Worm (Caenorhabditis elegans) whole organism, young adult: Measurements from ENCODE around the gene sng-1.
A peak's percentile ranks its signal among the peaks of the same experiment; 100 is the strongest.

Experiments used
- B0035.1 ChIP-seq: sonication (generic microtip); optimal IDR thresholded peaks from 2 replicates; lab custom pipeline; 2016; ENCODE audit warnings: missing genetic modification characterization, mild to moderate bottlenecking, missing compliant biosample characterization, missing genotype, missing genetic modification reagents
- F23B12.7 ChIP-seq: sonication (generic microtip); optimal IDR thresholded peaks from 2 replicates; lab custom pipeline; 2017; ENCODE audit warnings: missing genetic modification characterization, mild to moderate bottlenecking, missing compliant biosample characterization, antibody characterized with exemption, moderate library complexity; ENCODE audit not compliant: insufficient read depth
- F33H1.4 ChIP-seq: fragments of 200-800 bp; sonication (Bioruptor generic); IDR thresholded peaks from 2 replicates; pipeline ENCODE4 v1.3.6; 2022; ENCODE audit warnings: missing genetic modification reagents, missing genetic modification characterization, missing compliant biosample characterization
- F37B4.10 ChIP-seq: fragments of 200-800 bp; sonication (Bioruptor generic); IDR thresholded peaks from 2 replicates; pipeline ENCODE4 v1.3.6; 2022; ENCODE audit warnings: missing genetic modification characterization, missing compliant biosample characterization
- F49E8.2 ChIP-seq: sonication (generic microtip); optimal IDR thresholded peaks from 3 replicates; lab custom pipeline; 2017; ENCODE audit warnings: missing genetic modification characterization, mild to moderate bottlenecking, missing compliant biosample characterization, antibody characterized with exemption, moderate library complexity; ENCODE audit not compliant: insufficient read depth
- F52B5.7 ChIP-seq: sonication (generic microtip); optimal IDR thresholded peaks from 2 replicates; lab custom pipeline; 2016; ENCODE audit warnings: mild to moderate bottlenecking, missing genetic modification characterization, missing compliant biosample characterization
- K12H6.12 ChIP-seq: fragments of 200-800 bp; sonication (Bioruptor generic); optimal IDR thresholded peaks from 2 replicates; lab custom pipeline; 2018; ENCODE audit warnings: mild to moderate bottlenecking, missing genetic modification characterization, missing compliant biosample characterization
- T26A5.8 ChIP-seq: sonication (generic microtip); optimal IDR thresholded peaks from 2 replicates; lab custom pipeline; 2016; ENCODE audit warnings: missing genetic modification characterization, missing compliant biosample characterization
- aptf-3 ChIP-seq: fragments of 200-800 bp; sonication (Bioruptor generic); IDR thresholded peaks from 2 replicates; pipeline ENCODE4 v1.3.6; 2022; ENCODE audit warnings: missing genetic modification characterization, missing compliant biosample characterization
- atf-7 ChIP-seq: sonication (generic microtip); optimal IDR thresholded peaks from 2 replicates; lab custom pipeline; 2017; ENCODE audit warnings: mild to moderate bottlenecking, missing genetic modification characterization, missing compliant biosample characterization
- cebp-1 ChIP-seq, 2 experiments: fragments of 200-800 bp in 1 of 2; sonication (Bioruptor generic) in 1 of 2; sonication (generic microtip) in 1 of 2; IDR thresholded peaks in 1 of 2; optimal IDR thresholded peaks in 1 of 2; 2 replicates each; pipeline versions ENCODE4 v1.3.6 to Lab custom; 2017 to 2022; ENCODE audit warnings: missing compliant biosample characterization in 2 of 2, missing genetic modification characterization in 2 of 2, mild to moderate bottlenecking in 1 of 2, missing genetic modification reagents in 1 of 2, moderate library complexity in 1 of 2
- cebp-2 ChIP-seq: fragments of 200-800 bp; sonication (Bioruptor generic); IDR thresholded peaks from 2 replicates; pipeline ENCODE4 v1.3.6; 2022; ENCODE audit warnings: missing genetic modification characterization, missing compliant biosample characterization
- dox-1 ChIP-seq: fragments of 200-800 bp; sonication (Bioruptor generic); IDR thresholded peaks from 2 replicates; pipeline ENCODE4 v1.3.6; 2022; ENCODE audit warnings: missing genetic modification reagents, missing genetic modification characterization, missing compliant biosample characterization
- egl-18 ChIP-seq: fragments of 200-800 bp; sonication (Bioruptor generic); IDR thresholded peaks from 2 replicates; pipeline ENCODE4 v1.3.6; 2022; ENCODE audit warnings: missing genetic modification reagents, missing genetic modification characterization, missing compliant biosample characterization
- egrh-3 ChIP-seq: fragments of 200-800 bp; sonication (Bioruptor generic); IDR thresholded peaks from 2 replicates; pipeline ENCODE4 v1.3.6; 2022; ENCODE audit warnings: missing genetic modification reagents, missing genetic modification characterization, missing compliant biosample characterization
- ets-4 ChIP-seq: fragments of 200-800 bp; sonication (Bioruptor generic); optimal IDR thresholded peaks from 2 replicates; lab custom pipeline; 2018; ENCODE audit warnings: mild to moderate bottlenecking, missing genetic modification characterization, missing compliant biosample characterization
- him-1 ChIP-seq: sonication (generic microtip); optimal IDR thresholded peaks from 2 replicates; lab custom pipeline; 2016; ENCODE audit warnings: missing genotype, missing genetic modification reagents, missing genetic modification characterization, missing compliant biosample characterization
- hmg-1.2 ChIP-seq: fragments of 200-800 bp; sonication (Bioruptor generic); IDR thresholded peaks from 2 replicates; pipeline ENCODE4 v1.3.6; 2022; ENCODE audit warnings: missing genetic modification reagents, missing genetic modification characterization, missing compliant biosample characterization
- let-607 ChIP-seq, 2 experiments: fragments of 200-800 bp in 1 of 2; sonication (Bioruptor generic) in 1 of 2; sonication (generic microtip) in 1 of 2; optimal IDR thresholded peaks; 2 replicates each; lab custom pipeline; 2016 to 2018; ENCODE audit warnings: mild to moderate bottlenecking in 2 of 2, missing compliant biosample characterization in 2 of 2, missing genetic modification characterization in 2 of 2, moderate library complexity in 2 of 2, missing genotype in 1 of 2
- lin-40 ChIP-seq: sonication (generic microtip); optimal IDR thresholded peaks from 2 replicates; lab custom pipeline; 2016; ENCODE audit warnings: missing genetic modification characterization, mild to moderate bottlenecking, missing compliant biosample characterization, missing genotype, missing genetic modification reagents
- lir-1 ChIP-seq: fragments of 200-800 bp; sonication (Bioruptor generic); conservative IDR thresholded peaks from 2 replicates; pipeline ENCODE4 v1.3.6; 2022; ENCODE audit warnings: missing genetic modification reagents, missing genetic modification characterization, missing compliant biosample characterization
- madf-10 ChIP-seq: sonication (generic microtip); optimal IDR thresholded peaks from 2 replicates; lab custom pipeline; 2016; ENCODE audit warnings: mild to moderate bottlenecking, missing genetic modification characterization, missing compliant biosample characterization
- mxl-1 ChIP-seq: sonication (generic microtip); optimal IDR thresholded peaks from 2 replicates; lab custom pipeline; 2016; ENCODE audit warnings: missing genetic modification characterization, missing compliant biosample characterization
- nfyb-1 ChIP-seq: fragments of 200-800 bp; sonication (Bioruptor generic); IDR thresholded peaks from 2 replicates; pipeline ENCODE4 v1.3.6; 2022; ENCODE audit warnings: missing genetic modification reagents, missing genetic modification characterization, missing compliant biosample characterization
- nhr-80 ChIP-seq: sonication (generic microtip); optimal IDR thresholded peaks from 2 replicates; lab custom pipeline; 2016; ENCODE audit warnings: missing genetic modification characterization, missing compliant biosample characterization
- nhr-90 ChIP-seq: sonication (generic microtip); optimal IDR thresholded peaks from 2 replicates; lab custom pipeline; 2016; ENCODE audit warnings: missing genotype, mild to moderate bottlenecking, missing genetic modification characterization, missing compliant biosample characterization
- pha-4 ChIP-seq: fragments of 150-350 bp; sonication (generic microtip); optimal IDR thresholded peaks from 2 replicates; lab custom pipeline; 2014; ENCODE audit warnings: missing biosample characterization, missing genetic modification reagents, missing genetic modification characterization
- sdz-38 ChIP-seq: sonication (generic microtip); optimal IDR thresholded peaks from 2 replicates; lab custom pipeline; 2016; ENCODE audit warnings: missing genotype, missing genetic modification characterization, missing compliant biosample characterization
- snpc-1.1 ChIP-seq: sonication (generic microtip); optimal IDR thresholded peaks from 2 replicates; lab custom pipeline; 2017; ENCODE audit warnings: missing genetic modification characterization, mild to moderate bottlenecking, missing compliant biosample characterization, antibody characterized with exemption, moderate library complexity, missing genotype, missing genetic modification reagents; ENCODE audit not compliant: insufficient read depth
- snpc-3.4 ChIP-seq: sonication (generic microtip); optimal IDR thresholded peaks from 2 replicates; lab custom pipeline; 2017; ENCODE audit warnings: missing genetic modification characterization, mild to moderate bottlenecking, missing compliant biosample characterization, antibody characterized with exemption, moderate library complexity, missing genotype, missing genetic modification reagents
- snpc-4 ChIP-seq, 5 experiments: fragments of 150-350 bp in 1 of 5; sonication (generic microtip) in 4 of 5; optimal IDR thresholded peaks; 2 replicates each; lab custom pipeline; 2014 to 2018; ENCODE audit warnings: missing genetic modification characterization in 5 of 5, missing biosample characterization in 3 of 5, antibody characterized with exemption in 2 of 5, mild to moderate bottlenecking in 2 of 5, missing compliant biosample characterization in 2 of 5, missing genotype in 2 of 5, moderate library complexity in 2 of 5, missing genetic modification reagents in 1 of 5
- tbx-9 ChIP-seq: sonication (generic microtip); optimal IDR thresholded peaks from 2 replicates; lab custom pipeline; 2016; ENCODE audit warnings: borderline replicate concordance, missing genetic modification characterization, inconsistent platforms, missing compliant biosample characterization
- unc-130 ChIP-seq: sonication (generic microtip); optimal IDR thresholded peaks from 2 replicates; lab custom pipeline; 2016; ENCODE audit warnings: missing genetic modification reagents, missing genetic modification characterization, missing compliant biosample characterization
- unc-62 ChIP-seq: fragments of 150-350 bp; optimal IDR thresholded peaks from 2 replicates; lab custom pipeline; 2014; ENCODE audit warnings: missing biosample characterization, missing genetic modification reagents, missing genetic modification characterization
- ztf-22 ChIP-seq: fragments of 200-800 bp; sonication (Bioruptor generic); optimal IDR thresholded peaks from 2 replicates; lab custom pipeline; 2018; ENCODE audit warnings: mild to moderate bottlenecking, missing genetic modification characterization, moderate library complexity, missing compliant biosample characterization
- ztf-26 ChIP-seq: sonication (generic microtip); optimal IDR thresholded peaks from 2 replicates; lab custom pipeline; 2017; ENCODE audit warnings: missing genetic modification characterization, missing compliant biosample characterization
- ztf-6 ChIP-seq: fragments of 200-800 bp; sonication (Bioruptor generic); IDR thresholded peaks from 2 replicates; pipeline ENCODE4 v1.3.6; 2022; ENCODE audit warnings: missing genetic modification reagents, missing genetic modification characterization, missing compliant biosample characterization

The sng-1 gene

DNA sequence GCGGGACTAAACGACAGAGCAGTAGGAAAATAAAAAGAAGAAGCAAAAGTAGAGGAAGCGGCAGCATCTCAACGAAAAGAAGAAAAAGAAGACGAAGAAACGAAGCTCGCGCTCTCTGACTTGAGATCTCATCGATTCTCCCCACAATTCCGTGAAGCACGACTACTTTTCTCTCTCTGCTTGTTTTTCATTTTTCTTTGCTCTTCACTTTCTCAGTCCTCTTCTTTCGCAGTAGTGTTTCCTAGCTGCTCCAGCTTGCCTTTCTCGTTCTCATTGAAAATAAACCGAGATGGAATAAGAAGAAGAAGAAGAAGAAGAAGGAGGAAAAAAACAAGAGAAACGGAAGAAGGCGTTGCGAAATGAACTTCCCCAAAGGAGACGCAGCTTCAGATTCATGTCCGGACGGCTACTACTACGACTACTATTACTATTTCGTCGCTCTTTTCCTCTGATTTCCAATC lies 42.6 kb upstream of the sng-1 start:
- no peak for TF ChIP-seq sdz-38
- TF ChIP-seq T26A5.8 (tag; lab: Kevin White, UChicago) = no peak
- TF ChIP-seq hmg-1.2 (GFP tag; lab: Robert Waterston, UW) = peak; percentile 10; the same call in 1 of the 2 replicates
- TF ChIP-seq lin-40 (tag; lab: Kevin White, UChicago) = peak; percentile 46
- no peak for TF ChIP-seq cebp-1 (GFP tag; IDR thresholded peaks at IDR 0.05; lab: Robert Waterston, UW)
- TF ChIP-seq cebp-1 (tag; optimal IDR thresholded peaks at IDR 0.05; lab: Kevin White, UChicago) = peak; percentile 72
- peak; percentile 74 for TF ChIP-seq K12H6.12

DNA sequence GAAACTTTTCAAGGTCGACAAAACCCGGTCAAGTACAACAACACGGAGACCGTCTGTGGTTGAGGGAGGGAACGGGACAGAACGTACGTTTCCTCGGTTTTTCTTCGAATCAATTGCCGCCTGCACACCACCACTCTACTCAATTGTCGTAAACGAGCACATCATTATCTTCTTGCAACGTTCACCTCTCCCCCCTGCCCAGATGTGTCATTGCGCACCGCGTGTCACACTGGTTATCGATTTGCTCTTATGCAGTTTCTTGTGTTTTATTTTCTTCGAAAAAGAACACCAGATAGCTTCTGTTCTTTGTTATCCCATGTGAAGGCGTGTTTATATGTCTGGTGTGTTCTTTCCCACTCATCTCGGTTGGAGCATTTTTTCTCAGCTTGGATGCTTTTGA lies 37.8 kb upstream of the sng-1 start:
- TF ChIP-seq snpc-4 (GFP tag; optimal IDR thresholded peaks at IDR 0.05; lab: Kevin White, UChicago) = no peak
- no peak for TF ChIP-seq snpc-4 (tag; optimal IDR thresholded peaks at IDR 0.05; lab: Kevin White, UChicago)
- no peak for TF ChIP-seq snpc-3.4 (tag; lab: Kevin White, UChicago)
- TF ChIP-seq F33H1.4 (GFP tag; lab: Robert Waterston, UW) = no peak
- no peak for TF ChIP-seq B0035.1
- no peak for TF ChIP-seq snpc-1.1
- TF ChIP-seq ztf-6 (GFP tag; lab: Robert Waterston, UW) = no peak
- no peak for TF ChIP-seq nhr-90
- no peak for TF ChIP-seq egrh-3 (GFP tag; lab: Robert Waterston, UW)
- no peak for TF ChIP-seq egl-18 (GFP tag; lab: Robert Waterston, UW)
- TF ChIP-seq madf-10 (tag; lab: Kevin White, UChicago) = no peak

DNA sequence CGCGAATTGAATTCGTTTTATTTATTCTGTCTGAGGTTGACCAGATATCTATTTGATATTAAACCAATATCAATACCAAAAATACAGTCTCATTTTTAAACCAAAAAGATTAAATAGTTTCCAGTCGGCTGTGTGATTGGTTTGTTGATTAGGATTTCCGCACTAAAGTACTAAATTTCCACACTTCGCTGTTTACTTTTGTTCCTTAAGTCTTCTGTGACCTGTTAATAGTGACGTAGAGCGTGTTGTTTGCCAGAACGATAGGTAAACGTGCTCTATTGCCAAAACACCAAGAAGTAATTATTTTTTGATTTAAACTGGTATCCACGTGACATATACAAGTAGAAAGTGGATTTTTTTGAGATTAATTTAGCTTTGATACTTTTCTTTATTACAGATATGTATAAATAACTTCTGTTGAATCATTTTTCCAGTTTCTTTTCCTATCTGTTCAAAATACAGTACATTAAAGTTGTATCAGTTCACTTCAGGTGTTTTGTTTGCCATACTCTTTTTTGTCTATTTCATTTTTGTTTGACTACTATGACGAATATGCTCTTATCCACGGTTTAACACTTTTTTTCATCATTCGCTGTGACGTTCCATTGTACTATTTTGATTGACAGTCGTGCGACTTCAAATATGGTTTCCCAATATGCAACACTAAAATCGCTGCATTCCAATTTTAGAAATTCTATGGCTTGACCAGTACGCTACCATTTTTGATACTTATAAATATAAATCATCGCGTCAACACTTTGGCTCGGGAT lies 36.4 kb upstream of the sng-1 start:
- TF ChIP-seq nhr-80 (tag; lab: Kevin White, UChicago) (peak; percentile 62), atf-7 (tag; lab: Kevin White, UChicago) (peak; percentile 65), let-607 (tag; optimal IDR thresholded peaks at IDR 0.05; lab: Kevin White, UChicago) (peak; percentile 74 to 77), pha-4 (tag; lab: Kevin White, UChicago) (peak; percentile 68), unc-62 (GFP tag; lab: Kevin White, UChicago) (peak; percentile 89), him-1 (tag; lab: Kevin White, UChicago) (no peak)

DNA sequence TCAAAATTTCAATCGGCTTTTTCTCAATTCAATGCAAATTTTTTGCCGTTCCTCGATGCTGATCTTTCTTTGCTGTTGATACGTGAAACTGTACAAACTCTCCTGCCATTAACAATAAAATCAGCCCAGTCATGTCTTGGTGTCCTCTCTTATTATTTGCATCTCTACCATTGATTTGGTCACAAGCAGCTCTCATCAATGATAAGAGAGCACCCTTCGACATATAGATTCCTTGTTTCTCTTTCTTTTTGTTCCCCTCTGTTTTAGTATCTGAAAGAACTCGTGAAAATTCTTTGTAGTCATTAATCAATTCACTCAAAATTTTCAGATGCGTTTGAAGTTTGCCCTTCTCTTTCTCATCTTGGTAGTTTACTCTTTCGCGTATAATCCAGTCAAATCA lies 35.6 kb upstream of the sng-1 start, which contains the start of gene lron-7:
Gene lron-7, plus strand, starts transcription at position 323 of the 400 bp plus-strand sequence.
- no peak for TF ChIP-seq F49E8.2 (tag; lab: Kevin White, UChicago)
- no peak for TF ChIP-seq ztf-26 (tag; lab: Kevin White, UChicago)
- no peak for TF ChIP-seq cebp-2 (GFP tag; lab: Robert Waterston, UW)
- peak; percentile 65 for TF ChIP-seq nhr-80 (tag; lab: Kevin White, UChicago)

DNA sequence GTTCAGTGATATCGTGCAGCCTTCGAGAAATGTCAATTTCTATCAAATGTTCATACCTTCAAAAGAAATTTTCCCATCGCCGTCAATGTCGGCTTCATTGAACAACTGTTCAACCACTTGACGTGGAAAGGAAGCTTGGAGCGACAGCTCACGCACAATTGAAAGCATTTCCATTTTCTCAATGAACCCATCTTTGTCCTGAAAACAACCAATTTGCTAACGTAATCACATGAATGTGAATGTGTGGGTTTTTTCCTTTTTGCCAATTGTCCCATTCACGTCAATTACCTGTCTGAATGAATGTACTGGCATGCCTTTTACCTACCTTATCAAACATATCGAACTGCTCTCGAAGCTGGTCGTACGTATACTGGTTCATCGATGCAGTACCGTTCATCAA lies 31.1 kb upstream of the sng-1 start:
- TF ChIP-seq unc-130 (GFP tag; lab: Kevin White, UChicago) (no peak), ztf-22 (GFP tag; lab: Kevin White, UChicago) (peak; percentile 53), aptf-3 (GFP tag; lab: Robert Waterston, UW) (no peak), F52B5.7 (tag; lab: Kevin White, UChicago) (no peak), atf-7 (tag; lab: Kevin White, UChicago) (peak; percentile 44), tbx-9 (no peak), cebp-1 (GFP tag; IDR thresholded peaks at IDR 0.05; lab: Robert Waterston, UW) (no peak), cebp-1 (tag; optimal IDR thresholded peaks at IDR 0.05; lab: Kevin White, UChicago) (peak; percentile 39), ets-4 (GFP tag; lab: Kevin White, UChicago) (peak; percentile 26), snpc-3.4 (tag; lab: Kevin White, UChicago) (no peak), mxl-1 (tag; lab: Kevin White, UChicago) (no peak), F23B12.7 (tag; lab: Kevin White, UChicago) (no peak), dox-1 (GFP tag; lab: Robert Waterston, UW) (peak; percentile 60), let-607 (tag; optimal IDR thresholded peaks at IDR 0.05; lab: Kevin White, UChicago) (peak; percentile 78 to 91), nfyb-1 (GFP tag; lab: Robert Waterston, UW) (no peak), nhr-80 (tag; lab: Kevin White, UChicago) (peak; percentile 96), F37B4.10 (GFP tag; lab: Robert Waterston, UW) (no peak), pha-4 (tag; lab: Kevin White, UChicago) (no peak), lir-1 (GFP tag; lab: Robert Waterston, UW) (no peak), hmg-1.2 (GFP tag; lab: Robert Waterston, UW) (0 out of 2 replicates have a peak, but pooled peaks have one; percentile 17)
